4 worm cellular contexts compared by ENCODE assay signal in the genomic region with DNA sequence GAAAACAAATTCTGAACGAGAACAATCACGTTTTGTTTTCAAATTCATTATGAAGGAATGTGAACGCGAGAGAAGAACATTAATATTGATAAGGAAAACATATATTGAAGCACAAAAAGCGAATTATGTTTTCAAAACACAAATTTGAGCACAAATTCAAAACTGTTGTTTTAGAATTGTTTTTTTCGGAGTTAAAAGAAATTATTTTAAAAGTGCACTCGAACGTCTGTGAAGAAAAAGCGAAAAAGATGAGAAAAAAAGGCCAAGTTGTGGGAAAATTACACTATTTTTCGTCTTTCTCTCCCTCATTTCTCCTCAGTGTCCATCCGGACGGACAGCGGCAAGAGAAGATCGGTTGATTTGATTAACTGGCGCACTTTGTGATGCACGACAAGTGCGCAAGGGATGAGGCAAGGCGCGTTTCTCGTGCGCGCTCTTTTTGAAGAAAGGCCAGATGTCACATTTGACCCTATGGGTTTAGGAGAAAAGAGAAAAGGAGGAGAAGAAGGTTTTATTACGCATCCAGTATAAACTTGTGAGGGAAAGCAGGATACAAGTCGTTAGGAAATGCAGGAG.
A peak's percentile ranks its signal among the peaks of the same experiment; 100 is the strongest.
TF ChIP-seq lines count a peak whose summit lies in the region.

A gene (minus strand): TSS at position 51 of the 576 bp plus-strand sequence.

TF ChIP-seq in whole organism, L2 larva, 48 proteins besides CTCF, POLR2A, EP300 and RAD21 (continues in another document):
- TF ChIP-seq F13H6.1 (tag; optimal IDR thresholded peaks at IDR 0.05; lab: Kevin White, UChicago), result peak; percentile 97
- TF ChIP-seq elt-1 (tag; optimal IDR thresholded peaks at IDR 0.05; lab: Kevin White, UChicago), result no peak
- TF ChIP-seq aly-2 (tag; optimal IDR thresholded peaks at IDR 0.05; lab: Kevin White, UChicago), result no peak
- no peak for TF ChIP-seq ztf-1 (GFP tag; conservative IDR thresholded peaks at IDR 0.05; lab: Robert Waterston, UW)
- TF ChIP-seq lsy-2 (tag; optimal IDR thresholded peaks at IDR 0.05; lab: Kevin White, UChicago), result peak; percentile 87 to 94
- TF ChIP-seq nhr-129 (tag; optimal IDR thresholded peaks at IDR 0.05; lab: Kevin White, UChicago), result peak; percentile 96
- TF ChIP-seq C34F6.9 (tag; optimal IDR thresholded peaks at IDR 0.05; lab: Kevin White, UChicago), result peak; percentile 98
- peak; percentile 86 for TF ChIP-seq unc-55 (GFP tag; optimal IDR thresholded peaks at IDR 0.05; lab: Kevin White, UChicago)
- no peak for TF ChIP-seq alr-1 (tag; optimal IDR thresholded peaks at IDR 0.05; lab: Kevin White, UChicago)
- peak; percentile 86 for TF ChIP-seq nhr-21 (tag; optimal IDR thresholded peaks at IDR 0.05; lab: Kevin White, UChicago)
- no peak for TF ChIP-seq nhr-237 (tag; optimal IDR thresholded peaks at IDR 0.05; lab: Kevin White, UChicago)
- peak; percentile 81 for TF ChIP-seq ceh-16 (tag; optimal IDR thresholded peaks at IDR 0.05; lab: Kevin White, UChicago)
- TF ChIP-seq lin-11 (tag; optimal IDR thresholded peaks at IDR 0.05; lab: Kevin White, UChicago), result peak; percentile 76
- TF ChIP-seq nhr-23 (tag; optimal IDR thresholded peaks at IDR 0.05; lab: Kevin White, UChicago), result no peak
- TF ChIP-seq blmp-1 (tag; optimal IDR thresholded peaks at IDR 0.05; lab: Kevin White, UChicago; ENCODE audit: insufficient read depth), result peak; percentile 54
- peak; percentile 47 for TF ChIP-seq ama-1 (optimal IDR thresholded peaks at IDR 0.05; lab: Kevin White, UChicago)
- TF ChIP-seq unc-62 (GFP tag; optimal IDR thresholded peaks at IDR 0.05; lab: Kevin White, UChicago), result peak; percentile 75
- TF ChIP-seq gmeb-1 (tag; optimal IDR thresholded peaks at IDR 0.05; lab: Kevin White, UChicago), result peak; percentile 85
- peak; percentile 48 for TF ChIP-seq skn-1 (tag; optimal IDR thresholded peaks at IDR 0.05; lab: Kevin White, UChicago)
- TF ChIP-seq peb-1 (tag; optimal IDR thresholded peaks at IDR 0.05; lab: Kevin White, UChicago), result no peak
- TF ChIP-seq mbf-1 (tag; optimal IDR thresholded peaks at IDR 0.05; lab: Kevin White, UChicago), result no peak

TF ChIP-seq in whole organism, L4 larva, 104 proteins besides CTCF, POLR2A, EP300 and RAD21 (continues in another document):
- TF ChIP-seq ceh-82 (tag; optimal IDR thresholded peaks at IDR 0.05; lab: Kevin White, UChicago) (no peak), egl-27 (tag; optimal IDR thresholded peaks at IDR 0.05; lab: Kevin White, UChicago) (no peak), nhr-48 (tag; optimal IDR thresholded peaks at IDR 0.05; lab: Kevin White, UChicago) (peak; percentile 93), nhr-111 (GFP tag; optimal IDR thresholded peaks at IDR 0.05; lab: Kevin White, UChicago) (no peak), set-16 (GFP tag; IDR thresholded peaks at IDR 0.05; lab: Robert Waterston, UW) (peak; percentile 62; the same call in 1 of the 2 replicates), mep-1 (tag; optimal IDR thresholded peaks at IDR 0.05; lab: Kevin White, UChicago) (peak; percentile 97), lir-3 (tag; optimal IDR thresholded peaks at IDR 0.05; lab: Kevin White, UChicago) (no peak), Y48G9A.11 (GFP tag; IDR thresholded peaks at IDR 0.05; lab: Robert Waterston, UW) (0 out of 2 replicates have a peak, but pooled peaks have one; percentile 50), sdz-12 (GFP tag; optimal IDR thresholded peaks at IDR 0.05; lab: Kevin White, UChicago) (no peak), lin-29 (GFP tag; IDR thresholded peaks at IDR 0.05; lab: Robert Waterston, UW) (peak; percentile 49; the same call in 1 of the 2 replicates), mdl-1 (tag; optimal IDR thresholded peaks at IDR 0.05; lab: Kevin White, UChicago) (peak in 1 of 2 experiments; percentile 70), ces-1 (GFP tag; optimal IDR thresholded peaks at IDR 0.05; lab: Kevin White, UChicago) (peak; percentile 96), arid-1 (GFP tag; conservative IDR thresholded peaks at IDR 0.05; lab: Robert Waterston, UW) (peak; percentile 84), snpc-1.2 (GFP tag; IDR thresholded peaks at IDR 0.05; lab: Robert Waterston, UW) (0 out of 2 replicates have a peak, but pooled peaks have one; percentile 27), tra-1 (GFP tag; IDR thresholded peaks at IDR 0.05; lab: Robert Waterston, UW) (peak; percentile 88), ceh-44 (GFP tag; IDR thresholded peaks at IDR 0.05; lab: Robert Waterston, UW) (no peak), rbr-2 (tag; optimal IDR thresholded peaks at IDR 0.05; lab: Kevin White, UChicago) (peak; percentile 94), vab-7 (GFP tag; IDR thresholded peaks at IDR 0.05; lab: Robert Waterston, UW) (peak; percentile 76), daf-16 (GFP tag; optimal IDR thresholded peaks at IDR 0.05; lab: Kevin White, UChicago) (peak; percentile 22 to 77), daf-16 (tag; optimal IDR thresholded peaks at IDR 0.05; lab: Kevin White, UChicago) (no peak), tag-97 (GFP tag; IDR thresholded peaks at IDR 0.05; lab: Robert Waterston, UW) (no peak)

TF ChIP-seq in whole organism, late embryonic, 69 proteins besides CTCF, POLR2A, EP300 and RAD21 (continues in another document):
- TF ChIP-seq K02D7.2 (tag; optimal IDR thresholded peaks at IDR 0.05; lab: Kevin White, UChicago) (peak; percentile 66), nhr-11 (tag; optimal IDR thresholded peaks at IDR 0.05; lab: Kevin White, UChicago) (no peak), tbx-7 (tag; optimal IDR thresholded peaks at IDR 0.05; lab: Kevin White, UChicago) (peak; percentile 11), hlh-15 (tag; optimal IDR thresholded peaks at IDR 0.05; lab: Kevin White, UChicago) (peak; percentile 41), lin-11 (tag; optimal IDR thresholded peaks at IDR 0.05; lab: Kevin White, UChicago) (peak; percentile 34), unc-86 (tag; optimal IDR thresholded peaks at IDR 0.05; lab: Kevin White, UChicago) (peak; percentile 45), gmeb-2 (tag; optimal IDR thresholded peaks at IDR 0.05; lab: Kevin White, UChicago) (peak; percentile 67), Y22D7AL.16 (tag; optimal IDR thresholded peaks at IDR 0.05; lab: Kevin White, UChicago) (peak; percentile 51), hlh-30 (tag; optimal IDR thresholded peaks at IDR 0.05; lab: Kevin White, UChicago; ENCODE audit: insufficient read depth) (peak; percentile 80), dve-1 (tag; optimal IDR thresholded peaks at IDR 0.05; lab: Kevin White, UChicago) (peak; percentile 80), ets-4 (tag; optimal IDR thresholded peaks at IDR 0.05; lab: Kevin White, UChicago) (peak; percentile 54), ceh-22 (tag; optimal IDR thresholded peaks at IDR 0.05; lab: Kevin White, UChicago) (peak; percentile 2), ceh-9 (tag; optimal IDR thresholded peaks at IDR 0.05; lab: Kevin White, UChicago) (no peak), ceh-18 (tag; optimal IDR thresholded peaks at IDR 0.05; lab: Kevin White, UChicago) (peak; percentile 93), ztf-16 (tag; optimal IDR thresholded peaks at IDR 0.05; lab: Kevin White, UChicago) (peak; percentile 83), ref-2 (tag; optimal IDR thresholded peaks at IDR 0.05; lab: Kevin White, UChicago) (peak; percentile 78), unc-42 (tag; optimal IDR thresholded peaks at IDR 0.05; lab: Kevin White, UChicago) (peak; percentile 100), pax-1 (tag; optimal IDR thresholded peaks at IDR 0.05; lab: Kevin White, UChicago) (no peak), hlh-13 (GFP tag; optimal IDR thresholded peaks at IDR 0.05; lab: Kevin White, UChicago) (peak; percentile 18), che-1 (tag; optimal IDR thresholded peaks at IDR 0.05; lab: Kevin White, UChicago) (peak; percentile 63), ceh-14 (tag; optimal IDR thresholded peaks at IDR 0.05; lab: Kevin White, UChicago) (peak; percentile 95), zip-5 (tag; optimal IDR thresholded peaks at IDR 0.05; lab: Kevin White, UChicago) (no peak), C08G9.2 (tag; optimal IDR thresholded peaks at IDR 0.05; lab: Kevin White, UChicago) (peak; percentile 58)

TF ChIP-seq in whole organism, mixed stage, embryonic, 35 proteins besides CTCF, POLR2A, EP300 and RAD21 (continues in another document):
- TF ChIP-seq ceh-43 (GFP tag; optimal IDR thresholded peaks at IDR 0.05; lab: Kevin White, UChicago) (peak; percentile 78), M03D4.4 (tag; optimal IDR thresholded peaks at IDR 0.05; lab: Kevin White, UChicago) (peak; percentile 90), zip-8 (tag; optimal IDR thresholded peaks at IDR 0.05; lab: Kevin White, UChicago) (no peak), nhr-237 (tag; optimal IDR thresholded peaks at IDR 0.05; lab: Kevin White, UChicago) (peak; percentile 80), sem-2 (GFP tag; optimal IDR thresholded peaks at IDR 0.05; lab: Kevin White, UChicago) (peak; percentile 41), flh-1 (GFP tag; optimal IDR thresholded peaks at IDR 0.05; lab: Kevin White, UChicago) (peak; percentile 45), sptf-1 (tag; optimal IDR thresholded peaks at IDR 0.05; lab: Kevin White, UChicago) (peak; percentile 94), hlh-1 (tag; optimal IDR thresholded peaks at IDR 0.05; lab: Kevin White, UChicago) (peak; percentile 94), elt-3 (tag; optimal IDR thresholded peaks at IDR 0.05; lab: Kevin White, UChicago) (no peak), ztf-11 (tag; optimal IDR thresholded peaks at IDR 0.05; lab: Kevin White, UChicago) (peak; percentile 82), unc-39 (tag; optimal IDR thresholded peaks at IDR 0.05; lab: Kevin White, UChicago) (peak; percentile 73), snpc-4 (tag; optimal IDR thresholded peaks at IDR 0.05; lab: Kevin White, UChicago) (no peak), lin-32 (GFP tag; optimal IDR thresholded peaks at IDR 0.05; lab: Kevin White, UChicago) (peak; percentile 84), elt-1 (tag; optimal IDR thresholded peaks at IDR 0.05; lab: Kevin White, UChicago; ENCODE audit: borderline replicate concordance, insufficient read depth) (peak; percentile 55), tbx-8 (GFP tag; optimal IDR thresholded peaks at IDR 0.05; lab: Kevin White, UChicago) (peak; percentile 32), lin-13 (tag; optimal IDR thresholded peaks at IDR 0.05; lab: Kevin White, UChicago) (peak; percentile 94), mab-5 (tag; optimal IDR thresholded peaks at IDR 0.05; lab: Kevin White, UChicago) (no peak), blmp-1 (tag; optimal IDR thresholded peaks at IDR 0.05; lab: Kevin White, UChicago) (peak; percentile 71), nhr-28 (tag; optimal IDR thresholded peaks at IDR 0.05; lab: Kevin White, UChicago) (no peak), unc-120 (tag; optimal IDR thresholded peaks at IDR 0.05; lab: Kevin White, UChicago; ENCODE audit: poor library complexity, severe bottlenecking) (peak; percentile 96), mep-1 (tag; optimal IDR thresholded peaks at IDR 0.05; lab: Kevin White, UChicago) (peak; percentile 97), unc-62 (GFP tag; optimal IDR thresholded peaks at IDR 0.05; lab: Kevin White, UChicago) (peak; percentile 96), ham-2 (GFP tag; optimal IDR thresholded peaks at IDR 0.05; lab: Kevin White, UChicago) (peak; percentile 59), ceh-39 (tag; optimal IDR thresholded peaks at IDR 0.05; lab: Kevin White, UChicago) (peak; percentile 45), cnd-1 (tag; optimal IDR thresholded peaks at IDR 0.05; lab: Kevin White, UChicago) (peak; percentile 94), nhr-76 (tag; optimal IDR thresholded peaks at IDR 0.05; lab: Kevin White, UChicago) (peak; percentile 21), mls-2 (tag; optimal IDR thresholded peaks at IDR 0.05; lab: Kevin White, UChicago) (peak; percentile 95)
